Worm (Caenorhabditis elegans) whole organism, L4 larva: ENCODE results near the gene M57.1.
A peak's percentile ranks its signal among the peaks of the same experiment; 100 is the strongest.

Experiments
- F49E8.2 ChIP-seq: sonication (generic microtip); optimal IDR thresholded peaks from 2 replicates; lab custom pipeline; 2016; ENCODE audit warnings: missing compliant biosample characterization, mild to moderate bottlenecking, missing genetic modification characterization, borderline replicate concordance
- T26A8.4 ChIP-seq: fragments of 200-800 bp; sonication (Bioruptor generic); IDR thresholded peaks from 2 replicates; pipeline ENCODE4 v1.3.6; 2022; ENCODE audit warnings: missing genetic modification characterization, missing compliant biosample characterization
- aha-1 ChIP-seq: fragments of 150-350 bp; peaks from one replicate; lab custom pipeline; 2014; ENCODE audit warnings: missing biosample characterization, missing genetic modification characterization
- attf-4 ChIP-seq: sonication (generic microtip); optimal IDR thresholded peaks from 3 replicates; lab custom pipeline; 2017; ENCODE audit warnings: missing biosample characterization, missing genetic modification characterization
- ceh-20 ChIP-seq: fragments of 200-800 bp; sonication (Bioruptor generic); IDR thresholded peaks from 2 replicates; pipeline ENCODE4 v1.3.6; 2022; ENCODE audit warnings: missing genetic modification reagents, missing genetic modification characterization, missing compliant biosample characterization
- ceh-28 ChIP-seq: fragments of 150-350 bp; optimal IDR thresholded peaks from 2 replicates; lab custom pipeline; 2014; ENCODE audit warnings: missing biosample characterization, missing genetic modification reagents, missing genetic modification characterization
- ceh-32 ChIP-seq: sonication (generic microtip); optimal IDR thresholded peaks from 2 replicates; lab custom pipeline; 2016; ENCODE audit warnings: mild to moderate bottlenecking, missing genetic modification characterization, missing compliant biosample characterization; ENCODE audit not compliant: poor library complexity
- ces-1 ChIP-seq: fragments of 150-350 bp; sonication (generic microtip); optimal IDR thresholded peaks from 4 replicates; lab custom pipeline; 2014; ENCODE audit warnings: missing biosample characterization, missing genetic modification reagents, missing genetic modification characterization
- daf-8 ChIP-seq: fragments of 200-800 bp; sonication (Bioruptor generic); IDR thresholded peaks from 2 replicates; pipeline ENCODE4 v1.3.6; 2022; ENCODE audit warnings: missing genetic modification characterization, missing compliant biosample characterization
- dmd-6 ChIP-seq: fragments of 200-800 bp; sonication (Bioruptor generic); IDR thresholded peaks from 2 replicates; pipeline ENCODE4 v1.3.6; 2022; ENCODE audit warnings: missing genetic modification reagents, missing genetic modification characterization, missing compliant biosample characterization
- dpl-1 ChIP-seq: fragments of 150-350 bp; optimal IDR thresholded peaks from 2 replicates; lab custom pipeline; 2014; ENCODE audit warnings: missing biosample characterization, missing genetic modification reagents, missing genetic modification characterization
- duxl-1 ChIP-seq: sonication (generic microtip); optimal IDR thresholded peaks from 2 replicates; lab custom pipeline; 2016; ENCODE audit warnings: mild to moderate bottlenecking, missing genetic modification characterization, moderate library complexity, missing compliant biosample characterization; ENCODE audit not compliant: poor library complexity
- fkh-10 ChIP-seq: fragments of 150-350 bp; optimal IDR thresholded peaks from 2 replicates; lab custom pipeline; 2014; ENCODE audit warnings: missing biosample characterization, missing genetic modification reagents, missing genetic modification characterization
- fos-1 ChIP-seq: fragments of 150-350 bp; optimal IDR thresholded peaks from 2 replicates; lab custom pipeline; 2014; ENCODE audit warnings: missing biosample characterization, missing genetic modification characterization
- hif-1 ChIP-seq, 2 experiments: sonication (generic microtip); optimal IDR thresholded peaks; 2 replicates each; lab custom pipeline; 2016 to 2017; ENCODE audit warnings: missing compliant biosample characterization in 2 of 2, missing genetic modification characterization in 2 of 2, missing genetic modification reagents in 2 of 2, missing genotype in 2 of 2, mild to moderate bottlenecking in 1 of 2
- hlh-11 ChIP-seq: fragments of 200-800 bp; sonication (Bioruptor generic); optimal IDR thresholded peaks from 2 replicates; lab custom pipeline; 2018; ENCODE audit warnings: mild to moderate bottlenecking, missing genetic modification characterization, missing compliant biosample characterization
- lin-15B ChIP-seq: fragments of 150-350 bp; sonication (generic microtip); optimal IDR thresholded peaks from 3 replicates; lab custom pipeline; 2014; ENCODE audit warnings: missing biosample characterization, missing genetic modification characterization
- lin-38 ChIP-seq: fragments of 200-800 bp; sonication (Bioruptor generic); IDR thresholded peaks from 2 replicates; pipeline ENCODE4 v1.3.6; 2022; ENCODE audit warnings: missing genetic modification reagents, missing genetic modification characterization, missing compliant biosample characterization
- lsy-2 ChIP-seq, 2 experiments: fragments of 150-350 bp in 1 of 2; sonication (generic microtip) in 1 of 2; optimal IDR thresholded peaks; 2 replicates each; lab custom pipeline; 2014 to 2017; ENCODE audit warnings: missing biosample characterization in 2 of 2, missing genetic modification characterization in 2 of 2
- mes-2 ChIP-seq: sonication (generic microtip); optimal IDR thresholded peaks from 2 replicates; lab custom pipeline; 2016; ENCODE audit warnings: missing genotype, mild to moderate bottlenecking, missing genetic modification characterization, missing compliant biosample characterization; ENCODE audit not compliant: poor library complexity, severe bottlenecking
- mxl-2 ChIP-seq: fragments of 200-800 bp; sonication (Bioruptor generic); conservative IDR thresholded peaks from 2 replicates; pipeline ENCODE4 v1.3.6; 2022; ENCODE audit warnings: missing genetic modification reagents, missing genetic modification characterization, missing compliant biosample characterization
- mxl-3 ChIP-seq: fragments of 200-800 bp; sonication (Bioruptor generic); optimal IDR thresholded peaks from 2 replicates; lab custom pipeline; 2018; ENCODE audit warnings: mild to moderate bottlenecking, missing genetic modification characterization, missing compliant biosample characterization
- nhr-237 ChIP-seq: sonication (generic microtip); optimal IDR thresholded peaks from 2 replicates; lab custom pipeline; 2017; ENCODE audit warnings: missing biosample characterization, missing genetic modification characterization
- nhr-25 ChIP-seq: sonication (generic microtip); optimal IDR thresholded peaks from 2 replicates; lab custom pipeline; 2017; ENCODE audit warnings: missing genetic modification characterization, mild to moderate bottlenecking, missing compliant biosample characterization, antibody characterized with exemption, moderate library complexity, borderline replicate concordance; ENCODE audit not compliant: insufficient read depth
- nhr-41 ChIP-seq: fragments of 200-800 bp; sonication (Bioruptor generic); IDR thresholded peaks from 2 replicates; pipeline ENCODE4 v1.3.6; 2022; ENCODE audit warnings: missing genetic modification reagents, missing genetic modification characterization, missing compliant biosample characterization
- nhr-42 ChIP-seq: fragments of 200-800 bp; sonication (Bioruptor generic); IDR thresholded peaks from 2 replicates; pipeline ENCODE4 v1.3.6; 2022; ENCODE audit warnings: missing genetic modification characterization, missing compliant biosample characterization
- pha-4 ChIP-seq, 2 experiments: fragments of 150-350 bp in 1 of 2; fragments of 200-800 bp in 1 of 2; sonication (Bioruptor generic) in 1 of 2; IDR thresholded peaks in 1 of 2; optimal IDR thresholded peaks in 1 of 2; 2 replicates each; pipeline versions ENCODE4 v1.3.6 to Lab custom; 2014 to 2022; ENCODE audit warnings: missing genetic modification characterization in 2 of 2, missing genetic modification reagents in 2 of 2, missing biosample characterization in 1 of 2, missing compliant biosample characterization in 1 of 2
- php-3 ChIP-seq: fragments of 200-800 bp; sonication (Bioruptor generic); IDR thresholded peaks from 2 replicates; pipeline ENCODE4 v1.3.6; 2022; ENCODE audit warnings: missing genetic modification reagents, missing genetic modification characterization, missing compliant biosample characterization
- rbr-2 ChIP-seq: sonication (generic microtip); optimal IDR thresholded peaks from 2 replicates; lab custom pipeline; 2016; ENCODE audit warnings: missing genotype, missing genetic modification characterization, missing compliant biosample characterization
- snpc-1.2 ChIP-seq: fragments of 200-800 bp; sonication (Bioruptor generic); IDR thresholded peaks from 2 replicates; pipeline ENCODE4 v1.3.6; 2022; ENCODE audit warnings: missing genetic modification reagents, missing genetic modification characterization, missing compliant biosample characterization
- vab-7 ChIP-seq: fragments of 200-800 bp; sonication (Bioruptor generic); IDR thresholded peaks from 2 replicates; pipeline ENCODE4 v1.3.6; 2022; ENCODE audit warnings: missing genetic modification reagents, missing genetic modification characterization, missing compliant biosample characterization
- zag-1 ChIP-seq: fragments of 150-350 bp; optimal IDR thresholded peaks from 2 replicates; lab custom pipeline; 2014; ENCODE audit warnings: missing biosample characterization, missing genetic modification characterization
- ztf-11 ChIP-seq: fragments of 150-350 bp; optimal IDR thresholded peaks from 2 replicates; lab custom pipeline; 2014; ENCODE audit warnings: missing biosample characterization, missing genetic modification characterization

M57.1 gene

ce11 chrIV:3531535-3531934 lies 732 bp upstream of the M57.1 start:
- TF ChIP-seq vab-7 (GFP tag; lab: Robert Waterston, UW) (no peak), duxl-1 (tag; lab: Kevin White, UChicago) (no peak), F49E8.2 (no peak), ceh-28 (tag; lab: Kevin White, UChicago) (peak; percentile 92), nhr-237 (no peak), nhr-42 (no peak), fos-1 (tag; lab: Kevin White, UChicago) (no peak)

- TF ChIP-seq mes-2 (tag; lab: Kevin White, UChicago) (peak; percentile 18), aha-1 (peak; percentile 72), php-3 (GFP tag; lab: Robert Waterston, UW) (no peak), ceh-32 (tag; lab: Kevin White, UChicago) (no peak), lin-38 (GFP tag; lab: Robert Waterston, UW) (peak; percentile 73), lin-15B (no peak), dpl-1 (GFP tag; lab: Kevin White, UChicago) (peak; percentile 34), lsy-2 (tag; optimal IDR thresholded peaks at IDR 0.05; lab: Kevin White, UChicago) (peak in 1 of 2 experiments; percentile 37), hif-1 (tag; optimal IDR thresholded peaks at IDR 0.05; lab: Kevin White, UChicago) (no peak)
Observed at ce11 chrIV:3532989-3533388, 722 bp downstream of the M57.1 start.

- TF ChIP-seq dpl-1 (GFP tag; lab: Kevin White, UChicago), result peak; percentile 11
- peak; percentile 69 for TF ChIP-seq lin-38 (GFP tag; lab: Robert Waterston, UW)
- TF ChIP-seq ces-1 (GFP tag; lab: Kevin White, UChicago), result no peak
- TF ChIP-seq, all 104 proteins: peak for 2
Observed at ce11 chrIV:3539253-3539652, 7.0 kb downstream of the M57.1 start.

- no peak for TF ChIP-seq dmd-6 (GFP tag; lab: Robert Waterston, UW)
- no peak for TF ChIP-seq lsy-2 (tag; optimal IDR thresholded peaks at IDR 0.05; lab: Kevin White, UChicago)
- TF ChIP-seq hif-1 (tag; optimal IDR thresholded peaks at IDR 0.05; lab: Kevin White, UChicago), result no peak
- TF ChIP-seq daf-8, result no peak
- no peak for TF ChIP-seq hlh-11 (tag; lab: Kevin White, UChicago)
- no peak for TF ChIP-seq mxl-3 (GFP tag; lab: Kevin White, UChicago)
- no peak for TF ChIP-seq attf-4
- no peak for TF ChIP-seq zag-1
- TF ChIP-seq ceh-20, result no peak
- TF ChIP-seq lin-38 (GFP tag; lab: Robert Waterston, UW), result no peak
- no peak for TF ChIP-seq snpc-1.2 (GFP tag; lab: Robert Waterston, UW)
- no peak for TF ChIP-seq nhr-25 (tag; lab: Kevin White, UChicago)
- no peak for TF ChIP-seq nhr-41 (GFP tag; lab: Robert Waterston, UW)
- TF ChIP-seq mxl-2 (GFP tag; lab: Robert Waterston, UW), result no peak
- TF ChIP-seq ztf-11 (tag; lab: Kevin White, UChicago), result no peak
- no peak for TF ChIP-seq rbr-2 (tag; lab: Kevin White, UChicago)
- no peak for TF ChIP-seq fkh-10 (GFP tag; lab: Kevin White, UChicago)
- no peak for TF ChIP-seq pha-4 (GFP tag; IDR thresholded peaks at IDR 0.05; lab: Robert Waterston, UW)
- TF ChIP-seq pha-4 (tag; optimal IDR thresholded peaks at IDR 0.05; lab: Kevin White, UChicago), result no peak
- TF ChIP-seq T26A8.4 (GFP tag; lab: Robert Waterston, UW), result no peak
Observed at ce11 chrIV:3539872-3540271, 7.6 kb downstream of the M57.1 start, which contains the start of gene B0212.3. TSS of gene B0212.3 (plus strand) at chrIV:3540172.
